Worm (Caenorhabditis elegans) whole organism, midembryonic: ENCODE data around the gene bec-1.
A peak's percentile ranks its signal among the peaks of the same experiment; 100 is the strongest.

Experiments
- T22C8.4 ChIP-seq: fragments of 200-800 bp; sonication (Bioruptor generic); IDR thresholded peaks from 2 replicates; pipeline ENCODE4 v1.3.6; 2022; ENCODE audit warnings: missing genetic modification characterization, missing compliant biosample characterization
- cog-1 ChIP-seq: sonication (generic microtip); optimal IDR thresholded peaks from 2 replicates; lab custom pipeline; 2016; ENCODE audit warnings: missing genetic modification characterization, missing compliant biosample characterization
- flt-1 ChIP-seq: fragments of 200-800 bp; sonication (Bioruptor generic); IDR thresholded peaks from 2 replicates; pipeline ENCODE4 v1.3.6; 2022; ENCODE audit warnings: missing genetic modification characterization, missing compliant biosample characterization
- klf-2 ChIP-seq: fragments of 200-800 bp; sonication (Bioruptor generic); conservative IDR thresholded peaks from 2 replicates; pipeline ENCODE4 v1.3.6; 2022; ENCODE audit warnings: missing genetic modification reagents, missing genetic modification characterization, missing compliant biosample characterization
- med-1 ChIP-seq: sonication (generic microtip); optimal IDR thresholded peaks from 2 replicates; lab custom pipeline; 2017; ENCODE audit warnings: missing genetic modification characterization, mild to moderate bottlenecking, missing compliant biosample characterization, antibody characterized with exemption, missing genetic modification reagents; ENCODE audit not compliant: insufficient read depth
- ref-1 ChIP-seq: fragments of 200-800 bp; sonication (Bioruptor generic); conservative IDR thresholded peaks from 2 replicates; pipeline ENCODE4 v1.3.6; 2022; ENCODE audit warnings: missing genetic modification reagents, missing genetic modification characterization, missing compliant biosample characterization
- tab-1 ChIP-seq: fragments of 200-800 bp; sonication (Bioruptor generic); IDR thresholded peaks from 2 replicates; pipeline ENCODE4 v1.3.6; 2022; ENCODE audit warnings: missing genetic modification characterization, missing compliant biosample characterization
- ztf-23 ChIP-seq: fragments of 200-800 bp; sonication (Bioruptor generic); IDR thresholded peaks from 2 replicates; pipeline ENCODE4 v1.3.6; 2022; ENCODE audit warnings: missing genetic modification reagents, missing genetic modification characterization, missing compliant biosample characterization
- ztf-29 ChIP-seq: fragments of 200-800 bp; sonication (Bioruptor generic); IDR thresholded peaks from 2 replicates; pipeline ENCODE4 v1.3.6; 2022; ENCODE audit warnings: missing genetic modification reagents, missing genetic modification characterization, missing compliant biosample characterization

The bec-1 gene

DNA sequence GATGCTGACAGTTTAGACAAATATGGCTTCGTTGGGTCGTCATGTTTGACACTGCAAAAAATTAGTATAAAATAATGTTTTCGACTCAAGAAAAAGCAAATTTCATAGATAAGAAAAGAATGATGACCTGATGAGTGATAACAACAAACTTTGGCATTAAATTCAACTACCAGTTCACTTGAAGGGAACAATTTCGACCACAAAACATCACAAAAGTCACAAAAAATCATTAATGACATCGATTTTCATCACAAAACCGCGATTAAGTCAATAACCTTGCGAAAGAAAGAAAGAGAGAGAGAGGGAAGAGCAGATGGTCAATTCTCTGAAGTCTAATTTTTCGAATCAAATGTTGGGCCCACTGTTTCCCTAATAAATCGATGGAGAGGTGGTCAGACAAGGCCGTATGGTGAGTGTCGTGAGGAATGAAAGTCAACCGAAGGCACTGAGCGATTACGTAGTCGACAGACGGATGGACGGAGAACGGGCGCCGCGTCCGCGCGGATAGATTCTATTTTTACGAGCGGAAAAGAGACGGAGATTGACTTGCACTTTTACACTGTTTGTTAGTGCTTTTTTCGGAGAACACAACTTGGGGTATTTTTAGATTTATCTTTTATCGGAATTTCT, at the start of gene bec-1:
Gene bec-1, minus strand, starts transcription at position 51 of the 630 bp plus-strand sequence.
- no peak for TF ChIP-seq med-1
- TF ChIP-seq klf-2 (GFP tag; lab: Robert Waterston, UW), result no peak
- no peak for TF ChIP-seq cog-1 (tag; lab: Kevin White, UChicago)
- TF ChIP-seq flt-1, result no peak
- TF ChIP-seq tab-1 (GFP tag; lab: Robert Waterston, UW), result no peak
- TF ChIP-seq ztf-23 (GFP tag; lab: Robert Waterston, UW), result no peak
- no peak for TF ChIP-seq ztf-29
- no peak for TF ChIP-seq ref-1 (GFP tag; lab: Robert Waterston, UW)
- no peak for TF ChIP-seq T22C8.4 (GFP tag; lab: Robert Waterston, UW)

DNA sequence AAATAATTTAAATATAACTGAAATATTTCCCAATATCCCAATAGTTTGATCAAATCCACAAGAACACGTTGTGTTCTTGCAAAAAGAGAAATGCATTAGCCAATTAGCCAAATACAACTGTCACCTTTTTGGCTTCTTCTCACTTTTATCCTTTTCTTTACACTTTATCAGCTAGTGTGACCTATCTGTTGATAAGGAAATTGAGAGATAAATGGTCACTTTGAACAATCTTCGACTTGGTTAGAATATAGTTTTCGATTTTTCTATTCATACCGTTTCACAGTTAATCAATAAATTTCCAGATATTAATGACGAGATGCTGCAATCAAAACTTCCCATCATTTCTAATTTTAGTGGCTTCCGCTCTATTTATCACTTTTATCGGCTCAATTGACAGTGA, 44.6 kb upstream of the bec-1 start, which contains the start of gene C55C3.1:
Gene C55C3.1, plus strand, starts transcription at position 301 of the 400 bp plus-strand sequence.
- TF ChIP-seq med-1 (no peak), ztf-29 (no peak), tab-1 (GFP tag; lab: Robert Waterston, UW) (no peak), T22C8.4 (GFP tag; lab: Robert Waterston, UW) (no peak), cog-1 (tag; lab: Kevin White, UChicago) (no peak), klf-2 (GFP tag; lab: Robert Waterston, UW) (no peak), ztf-23 (GFP tag; lab: Robert Waterston, UW) (no peak), flt-1 (no peak), ref-1 (GFP tag; lab: Robert Waterston, UW) (no peak)

DNA sequence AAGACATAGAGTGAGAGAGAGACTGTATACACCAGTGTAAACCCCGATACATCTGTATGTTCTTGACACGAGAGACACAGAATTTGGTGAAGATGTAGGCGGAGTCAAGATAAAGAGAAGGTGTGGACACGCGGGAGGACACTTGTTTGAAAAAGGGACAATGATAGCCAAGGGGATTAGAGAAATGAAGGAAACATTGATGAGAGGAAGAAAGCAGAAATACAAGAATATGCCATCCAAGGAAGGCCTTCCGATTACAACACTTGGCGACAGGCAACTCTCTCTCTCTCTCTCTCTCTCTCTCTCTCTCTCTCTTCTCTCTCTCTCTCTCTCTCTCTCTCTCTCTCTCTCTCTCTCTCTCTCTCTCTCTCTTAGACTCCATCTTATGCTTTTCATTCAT, 42.4 kb upstream of the bec-1 start:
- no peak for TF ChIP-seq med-1

DNA sequence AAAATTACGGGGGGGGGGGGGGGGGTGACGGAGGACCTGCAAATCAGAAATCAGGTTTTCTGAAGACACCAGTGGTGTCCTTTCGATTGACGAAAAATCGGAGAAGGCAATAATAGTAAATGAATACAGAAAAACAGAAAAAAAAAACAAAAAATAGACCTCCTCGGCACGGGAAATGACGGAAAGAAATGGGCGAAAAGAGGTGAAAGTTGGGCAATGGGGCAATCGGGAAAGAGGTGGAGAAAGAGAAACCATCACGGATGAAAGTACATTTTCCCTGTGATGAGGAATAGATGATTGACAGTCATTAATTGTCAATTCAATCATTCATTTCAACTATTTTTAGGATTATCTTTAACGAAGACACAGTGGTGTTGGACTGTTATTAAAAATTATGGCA, 39.7 kb upstream of the bec-1 start:
- TF ChIP-seq ztf-29 (no peak), ztf-23 (GFP tag; lab: Robert Waterston, UW) (no peak), cog-1 (tag; lab: Kevin White, UChicago) (no peak), tab-1 (GFP tag; lab: Robert Waterston, UW) (no peak), ref-1 (GFP tag; lab: Robert Waterston, UW) (no peak), T22C8.4 (GFP tag; lab: Robert Waterston, UW) (no peak)

DNA sequence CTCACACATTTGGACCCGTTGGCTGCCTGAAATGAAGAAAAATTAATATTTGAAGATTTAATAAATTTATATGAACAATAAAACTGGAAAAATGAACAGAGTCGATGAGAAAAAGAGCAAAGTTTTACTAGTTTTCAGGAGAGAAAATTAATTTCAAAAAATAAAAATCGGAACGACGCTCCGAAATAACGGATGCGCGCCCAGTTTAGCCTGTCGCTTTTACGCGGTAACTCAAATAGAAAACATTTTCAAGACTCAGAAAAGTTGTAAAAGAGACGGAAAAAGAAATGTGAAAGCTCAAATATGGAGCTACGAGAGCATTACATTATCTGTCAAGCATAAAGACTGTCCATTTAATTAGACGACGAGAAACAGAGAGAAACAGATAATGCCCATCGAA, 39.2 kb upstream of the bec-1 start, which contains the start of the genes C55C3.73 and perm-5:
Gene C55C3.73, minus strand, starts transcription at position 9 of the 400 bp plus-strand sequence.
Gene perm-5, minus strand, starts transcription at position 26 of the 400 bp plus-strand sequence.
- TF ChIP-seq med-1 (no peak), cog-1 (tag; lab: Kevin White, UChicago) (no peak), klf-2 (GFP tag; lab: Robert Waterston, UW) (no peak), ztf-23 (GFP tag; lab: Robert Waterston, UW) (no peak), T22C8.4 (GFP tag; lab: Robert Waterston, UW) (no peak), flt-1 (no peak), ztf-29 (no peak), ref-1 (GFP tag; lab: Robert Waterston, UW) (no peak), tab-1 (GFP tag; lab: Robert Waterston, UW) (no peak)

DNA sequence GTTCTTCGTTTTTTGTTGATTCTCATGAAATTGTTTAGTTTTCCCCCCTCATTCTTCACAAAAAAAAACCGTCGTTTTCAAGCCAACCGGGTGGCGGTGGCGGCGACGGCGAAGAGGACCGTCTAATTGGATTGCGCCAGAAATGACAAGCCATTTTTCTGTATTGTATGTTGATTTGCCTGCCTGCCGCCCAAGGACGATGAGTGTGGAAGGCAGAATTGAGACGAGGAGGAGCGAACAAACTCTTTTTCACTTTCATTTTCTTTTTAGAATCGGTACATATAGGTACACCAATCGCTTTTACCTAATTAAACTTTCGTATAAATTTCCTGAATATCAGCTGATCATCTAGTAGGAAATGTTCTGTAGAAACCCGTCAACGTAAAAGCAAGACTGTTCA, 37.4 kb upstream of the bec-1 start:
- TF ChIP-seq ref-1 (GFP tag; lab: Robert Waterston, UW) (no peak), med-1 (no peak), flt-1 (no peak), tab-1 (GFP tag; lab: Robert Waterston, UW) (no peak), ztf-29 (no peak), T22C8.4 (GFP tag; lab: Robert Waterston, UW) (no peak), cog-1 (tag; lab: Kevin White, UChicago) (no peak), klf-2 (GFP tag; lab: Robert Waterston, UW) (no peak), ztf-23 (GFP tag; lab: Robert Waterston, UW) (no peak)

DNA sequence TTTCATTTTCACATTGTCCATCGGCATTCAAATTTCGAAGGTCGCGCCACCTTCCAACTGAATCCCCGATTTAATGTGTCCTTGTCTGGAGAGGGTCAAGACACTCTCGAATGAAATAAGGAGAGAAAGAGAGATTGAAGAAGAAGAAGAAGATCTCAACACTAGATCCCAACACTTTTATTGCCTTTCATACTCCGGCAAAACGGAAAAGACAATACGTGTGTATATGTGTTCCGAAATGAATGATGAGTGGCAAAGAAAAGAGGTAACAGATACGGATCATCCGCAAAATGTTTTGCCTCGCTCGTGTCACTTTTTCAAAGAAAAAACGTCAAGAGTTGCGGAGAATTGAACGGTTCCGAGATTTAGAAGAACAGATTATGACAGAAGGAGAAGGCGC, 36.1 kb upstream of the bec-1 start:
- TF ChIP-seq ztf-29 (no peak), ref-1 (GFP tag; lab: Robert Waterston, UW) (no peak), T22C8.4 (GFP tag; lab: Robert Waterston, UW) (no peak), flt-1 (no peak), klf-2 (GFP tag; lab: Robert Waterston, UW) (no peak), cog-1 (tag; lab: Kevin White, UChicago) (no peak), tab-1 (GFP tag; lab: Robert Waterston, UW) (no peak), ztf-23 (GFP tag; lab: Robert Waterston, UW) (no peak), med-1 (no peak)

DNA sequence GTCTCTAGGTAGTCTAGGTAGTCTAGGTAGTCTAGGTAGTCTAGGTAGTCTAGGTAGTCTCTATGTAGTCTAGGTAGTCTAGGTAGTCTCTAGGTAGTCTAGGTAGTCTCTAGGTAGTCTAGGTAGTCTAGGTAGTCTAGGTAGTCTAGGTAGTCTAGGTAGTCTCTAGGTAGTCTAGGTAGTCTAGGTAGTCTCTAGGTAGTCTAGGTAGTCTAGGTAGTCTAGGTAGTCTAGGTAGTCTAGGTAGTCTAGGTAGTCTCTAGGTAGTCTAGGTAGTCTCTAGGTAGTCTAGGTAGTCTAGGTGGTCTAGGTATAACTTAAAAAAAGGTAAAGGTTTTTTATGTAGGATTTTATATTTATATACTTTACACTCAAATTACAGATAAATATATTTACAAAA, 27.0 kb upstream of the bec-1 start:
- TF ChIP-seq ztf-23 (GFP tag; lab: Robert Waterston, UW) (peak; percentile 32; the same call in 1 of the 2 replicates), flt-1 (peak; percentile 22; the same call in 1 of the 2 replicates)

DNA sequence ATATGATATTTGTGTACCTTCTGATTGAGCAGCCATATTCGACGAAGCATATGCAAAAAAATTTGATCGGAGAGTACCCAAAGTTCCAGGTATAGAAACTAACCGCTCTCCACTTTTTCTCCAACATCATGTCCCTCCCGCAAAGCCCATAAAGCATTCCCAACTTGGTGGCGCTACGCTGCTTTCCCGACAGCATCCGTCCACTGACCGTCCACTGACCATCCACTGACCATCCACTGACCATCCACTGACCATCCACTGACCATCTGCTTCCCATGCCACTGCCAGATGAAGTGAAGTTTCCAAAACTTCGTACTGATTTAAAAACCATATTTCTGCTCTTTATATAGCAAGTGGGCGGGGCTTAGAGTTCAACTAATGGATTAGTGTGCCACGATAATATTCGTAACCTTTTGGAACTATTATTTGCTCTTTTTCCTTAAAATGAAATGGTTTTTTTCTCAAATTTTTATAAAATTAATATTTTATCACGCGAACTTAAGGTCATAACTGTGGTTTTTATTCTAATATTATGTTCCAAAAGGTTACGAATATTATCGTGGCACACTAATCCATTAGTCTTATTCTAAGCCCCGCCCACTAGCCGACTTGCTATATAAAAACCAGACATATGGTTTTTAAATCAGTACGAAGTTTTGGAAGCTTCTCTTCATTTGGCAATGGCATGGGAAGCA, 26.3 kb upstream of the bec-1 start, which contains the start of gene C55C3.8:
Gene C55C3.8, plus strand, starts transcription at position 645 of the 695 bp plus-strand sequence.
- TF ChIP-seq klf-2 (GFP tag; lab: Robert Waterston, UW) (no peak), cog-1 (tag; lab: Kevin White, UChicago) (no peak), ref-1 (GFP tag; lab: Robert Waterston, UW) (no peak), ztf-23 (GFP tag; lab: Robert Waterston, UW) (no peak), T22C8.4 (GFP tag; lab: Robert Waterston, UW) (no peak), med-1 (no peak), flt-1 (no peak), tab-1 (GFP tag; lab: Robert Waterston, UW) (no peak), ztf-29 (no peak)

DNA sequence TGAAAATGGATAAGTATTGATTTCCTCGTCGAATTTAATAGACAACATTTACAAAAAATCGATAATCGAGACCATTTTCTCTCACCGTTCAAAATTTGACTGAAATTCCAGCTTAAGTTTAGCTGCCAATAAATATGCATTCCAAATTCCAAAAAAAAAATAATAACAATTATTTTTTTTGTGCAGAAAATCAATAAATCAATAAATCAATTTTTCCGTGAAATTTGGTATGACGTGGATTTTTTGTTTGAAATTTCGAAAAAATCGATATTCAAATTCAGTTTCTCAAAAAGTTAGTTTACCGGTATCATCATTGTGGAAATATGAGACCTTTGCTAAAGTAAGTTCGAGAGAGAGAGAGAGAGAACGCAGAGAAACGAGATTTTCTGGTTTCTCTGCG, 20.8 kb upstream of the bec-1 start, which contains the start of gene C55C3.3:
Gene C55C3.3, plus strand, starts transcription at position 274 of the 400 bp plus-strand sequence.
- no peak for TF ChIP-seq ztf-23 (GFP tag; lab: Robert Waterston, UW)
- peak; percentile 45; the same call in 1 of the 2 replicates for TF ChIP-seq T22C8.4 (GFP tag; lab: Robert Waterston, UW)
- no peak for TF ChIP-seq tab-1 (GFP tag; lab: Robert Waterston, UW)
- TF ChIP-seq klf-2 (GFP tag; lab: Robert Waterston, UW), result no peak
- TF ChIP-seq cog-1 (tag; lab: Kevin White, UChicago), result no peak
- no peak for TF ChIP-seq flt-1
- no peak for TF ChIP-seq med-1
- no peak for TF ChIP-seq ztf-29
